Worm (Caenorhabditis elegans) whole organism, late embryonic: ENCODE measurements around the gene dhc-3.

Experiments used
- C08G9.2 ChIP-seq: sonication (generic microtip); optimal IDR thresholded peaks from 2 replicates; lab custom pipeline; 2016; ENCODE audit warnings: mild to moderate bottlenecking, missing genetic modification characterization, moderate library complexity, missing compliant biosample characterization
- F13H6.1 ChIP-seq: sonication (generic microtip); optimal IDR thresholded peaks from 2 replicates; lab custom pipeline; 2016; ENCODE audit warnings: missing genetic modification characterization, missing compliant biosample characterization
- K02D7.2 ChIP-seq: sonication (generic microtip); optimal IDR thresholded peaks from 2 replicates; lab custom pipeline; 2017; ENCODE audit warnings: mild to moderate bottlenecking, missing genetic modification characterization, missing compliant biosample characterization
- K09A11.1 ChIP-seq: sonication (generic microtip); optimal IDR thresholded peaks from 2 replicates; lab custom pipeline; 2017; ENCODE audit warnings: antibody characterized with exemption, mild to moderate bottlenecking, missing genetic modification characterization, missing compliant biosample characterization; ENCODE audit not compliant: insufficient read depth
- Y22D7AL.16 ChIP-seq: sonication (generic microtip); optimal IDR thresholded peaks from 2 replicates; lab custom pipeline; 2016; ENCODE audit warnings: missing genetic modification characterization, missing compliant biosample characterization
- ama-1 ChIP-seq: fragments of 150-350 bp; optimal IDR thresholded peaks from 2 replicates; lab custom pipeline; 2014
- ceh-14 ChIP-seq: sonication (generic microtip); optimal IDR thresholded peaks from 2 replicates; lab custom pipeline; 2016; ENCODE audit warnings: missing genotype, missing genetic modification characterization, missing compliant biosample characterization
- ceh-19 ChIP-seq: fragments of 200-800 bp; sonication (Bioruptor generic); optimal IDR thresholded peaks from 2 replicates; lab custom pipeline; 2018; ENCODE audit warnings: mild to moderate bottlenecking, missing genetic modification characterization, missing compliant biosample characterization
- ceh-22 ChIP-seq: sonication (generic microtip); optimal IDR thresholded peaks from 2 replicates; lab custom pipeline; 2017; ENCODE audit warnings: missing biosample characterization, missing genetic modification characterization
- ceh-24 ChIP-seq: sonication (generic microtip); optimal IDR thresholded peaks from 2 replicates; lab custom pipeline; 2016; ENCODE audit warnings: mild to moderate bottlenecking, missing genetic modification characterization, missing compliant biosample characterization
- ceh-30 ChIP-seq: fragments of 150-350 bp; optimal IDR thresholded peaks from 2 replicates; lab custom pipeline; 2014; ENCODE audit warnings: missing biosample characterization, missing genetic modification characterization
- ceh-31 ChIP-seq: sonication (generic microtip); optimal IDR thresholded peaks from 2 replicates; lab custom pipeline; 2016; ENCODE audit warnings: missing genetic modification characterization, missing compliant biosample characterization
- ceh-48 ChIP-seq: sonication (generic microtip); optimal IDR thresholded peaks from 2 replicates; lab custom pipeline; 2016; ENCODE audit warnings: missing genetic modification characterization, inconsistent platforms, missing compliant biosample characterization
- ceh-6 ChIP-seq: fragments of 200-800 bp; sonication (Bioruptor generic); optimal IDR thresholded peaks from 2 replicates; lab custom pipeline; 2018; ENCODE audit warnings: mild to moderate bottlenecking, missing genetic modification characterization, missing compliant biosample characterization
- elt-2 ChIP-seq: sonication (generic microtip); optimal IDR thresholded peaks from 2 replicates; lab custom pipeline; 2016; ENCODE audit warnings: missing genetic modification reagents, missing genetic modification characterization, missing compliant biosample characterization
- elt-4 ChIP-seq: sonication (generic microtip); optimal IDR thresholded peaks from 2 replicates; lab custom pipeline; 2016; ENCODE audit warnings: missing genetic modification characterization, missing compliant biosample characterization
- ets-4 ChIP-seq: sonication (generic microtip); optimal IDR thresholded peaks from 2 replicates; lab custom pipeline; 2016; ENCODE audit warnings: missing genetic modification characterization, missing compliant biosample characterization
- fax-1 ChIP-seq: sonication (generic microtip); optimal IDR thresholded peaks from 2 replicates; lab custom pipeline; 2016; ENCODE audit warnings: missing genotype, missing genetic modification characterization, missing compliant biosample characterization
- gmeb-2 ChIP-seq: sonication (generic microtip); optimal IDR thresholded peaks from 2 replicates; lab custom pipeline; 2016; ENCODE audit warnings: missing genetic modification characterization, inconsistent platforms, missing compliant biosample characterization
- hlh-13 ChIP-seq: fragments of 200-800 bp; sonication (Bioruptor generic); optimal IDR thresholded peaks from 2 replicates; lab custom pipeline; 2018; ENCODE audit warnings: mild to moderate bottlenecking, missing genetic modification characterization, missing compliant biosample characterization
- hlh-30 ChIP-seq: sonication (generic microtip); optimal IDR thresholded peaks from 2 replicates; lab custom pipeline; 2017; ENCODE audit warnings: antibody characterized with exemption, missing genetic modification characterization, missing compliant biosample characterization; ENCODE audit not compliant: insufficient read depth
- hlh-8 ChIP-seq: sonication (generic microtip); optimal IDR thresholded peaks from 2 replicates; lab custom pipeline; 2016; ENCODE audit warnings: missing genotype, missing genetic modification characterization, missing compliant biosample characterization
- lin-11 ChIP-seq: fragments of 200-800 bp; sonication (Bioruptor generic); optimal IDR thresholded peaks from 2 replicates; lab custom pipeline; 2018; ENCODE audit warnings: mild to moderate bottlenecking, missing genetic modification characterization, missing compliant biosample characterization
- madf-2 ChIP-seq: sonication (generic microtip); optimal IDR thresholded peaks from 2 replicates; lab custom pipeline; 2017; ENCODE audit warnings: missing genetic modification characterization, missing compliant biosample characterization
- mec-3 ChIP-seq: sonication (generic microtip); optimal IDR thresholded peaks from 2 replicates; lab custom pipeline; 2016; ENCODE audit warnings: borderline replicate concordance, missing genetic modification characterization, missing compliant biosample characterization
- nhr-11 ChIP-seq: fragments of 150-350 bp; optimal IDR thresholded peaks from 2 replicates; lab custom pipeline; 2014; ENCODE audit warnings: missing biosample characterization, missing genetic modification characterization
- nhr-232 ChIP-seq: sonication (generic microtip); optimal IDR thresholded peaks from 2 replicates; lab custom pipeline; 2016; ENCODE audit warnings: missing genetic modification characterization, missing compliant biosample characterization
- odd-2 ChIP-seq: sonication (generic microtip); optimal IDR thresholded peaks from 2 replicates; lab custom pipeline; 2017; ENCODE audit warnings: antibody characterized with exemption, mild to moderate bottlenecking, missing genetic modification characterization, missing compliant biosample characterization
- pag-3 ChIP-seq: sonication (generic microtip); optimal IDR thresholded peaks from 2 replicates; lab custom pipeline; 2016; ENCODE audit warnings: missing compliant biosample characterization, missing genetic modification characterization, borderline replicate concordance
- pha-2 ChIP-seq: sonication (generic microtip); optimal IDR thresholded peaks from 2 replicates; lab custom pipeline; 2017; ENCODE audit warnings: mild to moderate bottlenecking, missing genetic modification characterization, missing compliant biosample characterization
- pha-4 ChIP-seq: fragments of 150-350 bp; optimal IDR thresholded peaks from 2 replicates; lab custom pipeline; 2018; ENCODE audit warnings: missing biosample characterization, missing genetic modification reagents, missing genetic modification characterization
- pqm-1 ChIP-seq: sonication (generic microtip); optimal IDR thresholded peaks from 2 replicates; lab custom pipeline; 2016; ENCODE audit warnings: missing genetic modification characterization, missing compliant biosample characterization
- pros-1 ChIP-seq: fragments of 150-350 bp; optimal IDR thresholded peaks from 2 replicates; lab custom pipeline; 2014; ENCODE audit warnings: missing biosample characterization, missing genetic modification reagents, missing genetic modification characterization
- rnt-1 ChIP-seq: sonication (generic microtip); optimal IDR thresholded peaks from 2 replicates; lab custom pipeline; 2016; ENCODE audit warnings: missing genetic modification characterization, missing compliant biosample characterization
- sdc-2 ChIP-seq: sonication (generic microtip); optimal IDR thresholded peaks from 2 replicates; lab custom pipeline; 2016; ENCODE audit warnings: missing genotype, missing genetic modification characterization, missing compliant biosample characterization
- sox-4 ChIP-seq: sonication (generic microtip); optimal IDR thresholded peaks from 2 replicates; lab custom pipeline; 2017; ENCODE audit warnings: mild to moderate bottlenecking, missing genetic modification characterization, inconsistent platforms, missing compliant biosample characterization
- syd-9 ChIP-seq: sonication (generic microtip); optimal IDR thresholded peaks from 2 replicates; lab custom pipeline; 2016; ENCODE audit warnings: mild to moderate bottlenecking, missing genetic modification characterization, moderate library complexity, missing compliant biosample characterization
- tbx-2 ChIP-seq: sonication (generic microtip); optimal IDR thresholded peaks from 2 replicates; lab custom pipeline; 2016; ENCODE audit warnings: missing genetic modification characterization, missing compliant biosample characterization
- ttx-3 ChIP-seq: sonication (generic microtip); optimal IDR thresholded peaks from 2 replicates; lab custom pipeline; 2016; ENCODE audit warnings: missing genetic modification reagents, missing genetic modification characterization, missing compliant biosample characterization
- unc-42 ChIP-seq: sonication (generic microtip); optimal IDR thresholded peaks from 2 replicates; lab custom pipeline; 2016; ENCODE audit warnings: missing genotype, missing genetic modification characterization, missing compliant biosample characterization
- unc-86 ChIP-seq: sonication (generic microtip); optimal IDR thresholded peaks from 2 replicates; lab custom pipeline; 2016; ENCODE audit warnings: missing genetic modification characterization, missing compliant biosample characterization
- zip-5 ChIP-seq: sonication (generic microtip); optimal IDR thresholded peaks from 2 replicates; lab custom pipeline; 2016; ENCODE audit warnings: missing genetic modification characterization, missing compliant biosample characterization
- ztf-16 ChIP-seq: sonication (generic microtip); optimal IDR thresholded peaks from 2 replicates; lab custom pipeline; 2017; ENCODE audit warnings: missing genetic modification characterization, missing compliant biosample characterization

The dhc-3 gene

DNA sequence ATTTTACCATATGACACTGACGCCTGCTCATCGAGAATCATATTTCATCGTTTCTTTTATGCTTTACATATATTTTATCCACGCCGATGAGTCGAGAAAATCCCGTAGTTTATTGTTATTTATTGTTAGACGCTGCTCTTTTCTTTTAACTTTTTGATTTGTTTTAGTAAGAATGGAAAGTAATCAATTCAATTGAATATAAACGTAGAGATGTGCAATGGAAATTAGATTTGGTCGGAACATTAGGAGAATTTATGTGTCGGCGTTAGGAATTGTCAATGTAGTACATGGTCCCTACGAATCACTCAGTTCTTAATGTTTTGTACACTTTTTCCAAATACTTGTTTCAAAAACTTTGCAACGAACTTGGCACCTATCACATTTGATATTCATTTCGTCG lies 26.5 kb downstream of the dhc-3 start:
- TF ChIP-seq pqm-1 (no peak), unc-42 (tag; lab: Kevin White, UChicago) (peak; percentile 94)

DNA sequence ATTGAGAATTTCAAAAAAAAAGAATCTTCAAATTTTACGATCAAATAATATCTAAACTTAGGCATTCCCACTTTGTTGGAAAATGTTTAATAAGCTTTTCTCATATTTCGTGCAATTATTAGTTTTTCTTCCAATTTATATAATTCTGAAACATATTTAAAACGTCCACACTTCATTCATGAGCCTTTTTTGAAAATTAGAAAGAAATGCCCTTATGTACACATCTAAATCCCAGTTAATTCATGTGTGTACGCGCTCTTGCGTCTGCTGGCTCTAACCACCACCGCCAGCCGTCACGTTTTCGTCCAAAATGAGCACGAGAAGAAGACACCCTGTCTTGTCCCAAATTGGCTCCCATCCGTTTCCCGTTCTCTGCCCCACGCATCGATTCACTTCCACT lies 27.8 kb downstream of the dhc-3 start:
- no peak for TF ChIP-seq ets-4 (tag; lab: Kevin White, UChicago)
- TF ChIP-seq hlh-30 (tag; lab: Kevin White, UChicago) = peak; percentile 15
- TF ChIP-seq unc-42 (tag; lab: Kevin White, UChicago) = peak; percentile 22
- TF ChIP-seq, all 69 proteins: peak for 2

DNA sequence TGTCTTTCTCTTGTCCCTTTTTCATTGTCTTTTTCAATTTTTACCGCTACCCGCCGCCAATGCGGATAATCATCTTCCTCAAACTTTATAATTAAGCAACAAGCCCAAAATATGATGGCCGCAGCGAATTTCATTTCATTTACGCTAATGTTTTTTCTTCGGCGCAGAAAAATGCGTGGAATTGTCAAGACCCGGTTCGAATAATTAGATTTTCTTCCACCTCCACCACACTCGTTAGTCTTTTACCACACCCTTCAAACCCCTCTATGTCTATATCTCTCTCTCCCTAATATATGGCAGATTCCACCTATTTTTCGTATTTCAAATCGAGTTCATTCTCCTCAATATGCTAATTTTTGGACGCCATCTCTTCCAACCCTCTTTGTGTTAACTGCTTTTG lies 31.7 kb downstream of the dhc-3 start:
- TF ChIP-seq rnt-1 (no peak), ztf-16 (tag; lab: Kevin White, UChicago) (no peak), unc-42 (tag; lab: Kevin White, UChicago) (peak; percentile 74), ceh-31 (tag; lab: Kevin White, UChicago) (peak; percentile 0), pha-2 (tag; lab: Kevin White, UChicago) (no peak), ceh-14 (tag; lab: Kevin White, UChicago) (peak; percentile 32), ceh-19 (GFP tag; lab: Kevin White, UChicago) (no peak)
- TF ChIP-seq, all 69 proteins: peak for 3

DNA sequence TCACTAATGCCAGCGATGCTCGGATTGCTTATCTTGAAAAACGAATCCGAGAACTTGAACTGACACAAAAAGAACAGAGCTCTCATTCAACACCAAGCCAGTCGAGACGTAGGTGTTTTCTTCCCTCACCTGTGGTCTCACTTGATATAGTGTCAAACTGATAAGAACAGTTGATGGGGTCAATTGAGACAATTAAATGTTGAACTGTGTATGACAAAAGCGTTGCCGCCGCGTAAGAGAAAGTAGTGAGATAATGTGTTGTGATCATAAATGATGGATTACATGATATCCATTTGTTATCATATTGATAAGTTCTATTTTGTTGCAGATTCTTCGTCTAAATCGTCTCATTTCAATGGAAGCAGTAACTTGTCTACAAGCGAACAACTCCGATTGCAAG lies 34.9 kb downstream of the dhc-3 start:
- no peak for TF ChIP-seq lin-11 (tag; lab: Kevin White, UChicago)
- TF ChIP-seq elt-2 (tag; lab: Kevin White, UChicago) = peak; percentile 23
- no peak for TF ChIP-seq ama-1
- TF ChIP-seq, all 69 proteins: peak for 1

DNA sequence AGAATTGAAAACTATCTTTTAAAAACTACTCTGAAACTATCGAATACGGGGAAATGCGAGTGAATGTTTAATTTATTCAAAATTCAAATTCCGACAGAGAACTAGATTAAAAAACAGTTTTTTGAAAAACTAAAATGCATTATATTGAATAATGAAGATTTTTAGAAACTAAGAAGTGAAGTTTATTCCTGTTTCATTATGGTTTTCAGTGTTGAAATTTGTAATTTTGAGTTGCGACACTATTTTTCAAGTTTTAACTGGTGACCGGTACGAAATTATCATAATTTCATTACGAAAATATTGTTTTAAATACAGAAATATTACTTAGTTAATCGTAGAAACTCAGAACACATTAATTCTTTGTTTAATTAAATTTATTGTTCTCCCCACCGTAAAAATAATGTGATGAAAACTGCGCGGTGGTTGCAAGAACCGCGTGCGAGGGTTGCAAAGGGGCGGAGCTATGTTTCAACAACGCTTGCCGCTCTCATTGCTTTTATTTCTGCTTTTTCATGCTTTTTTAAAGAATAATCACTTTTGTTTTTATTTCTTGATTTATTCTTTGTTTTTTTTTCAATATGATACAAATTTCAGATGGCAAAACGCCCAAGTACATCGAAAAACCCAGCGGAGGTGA lies 37.5 kb downstream of the dhc-3 start, which contains the start of gene him-17:
Gene him-17, plus strand, starts transcription at position 595 of the 637 bp plus-strand sequence.
- TF ChIP-seq ets-4 (tag; lab: Kevin White, UChicago) = no peak
- TF ChIP-seq gmeb-2 = peak; percentile 27
- TF ChIP-seq pha-4 (tag; lab: Kevin White, UChicago) = no peak
- no peak for TF ChIP-seq ceh-22 (tag; lab: Kevin White, UChicago)
- TF ChIP-seq F13H6.1 (tag; lab: Kevin White, UChicago) = no peak
- no peak for TF ChIP-seq syd-9 (tag; lab: Kevin White, UChicago)
- TF ChIP-seq C08G9.2 = peak; percentile 51
- peak; percentile 47 for TF ChIP-seq odd-2 (tag; lab: Kevin White, UChicago)
- TF ChIP-seq ceh-48 (tag; lab: Kevin White, UChicago) = no peak
- peak; percentile 27 for TF ChIP-seq unc-86 (tag; lab: Kevin White, UChicago)
- no peak for TF ChIP-seq ceh-6 (GFP tag; lab: Kevin White, UChicago)
- TF ChIP-seq nhr-232 (tag; lab: Kevin White, UChicago) = no peak
- no peak for TF ChIP-seq nhr-11 (tag; lab: Kevin White, UChicago)
- TF ChIP-seq madf-2 (tag; lab: Kevin White, UChicago) = peak; percentile 20
- TF ChIP-seq zip-5 (tag; lab: Kevin White, UChicago) = no peak
- TF ChIP-seq pha-2 (tag; lab: Kevin White, UChicago) = peak; percentile 70
- no peak for TF ChIP-seq elt-4
- TF ChIP-seq tbx-2 (tag; lab: Kevin White, UChicago) = peak; percentile 52
- peak; percentile 65 for TF ChIP-seq elt-2 (tag; lab: Kevin White, UChicago)
- TF ChIP-seq pros-1 (tag; lab: Kevin White, UChicago) = no peak
- TF ChIP-seq mec-3 (tag; lab: Kevin White, UChicago) = no peak
- TF ChIP-seq ceh-31 (tag; lab: Kevin White, UChicago) = peak; percentile 69
- no peak for TF ChIP-seq sdc-2
- no peak for TF ChIP-seq rnt-1
- peak; percentile 15 for TF ChIP-seq fax-1 (tag; lab: Kevin White, UChicago)
- no peak for TF ChIP-seq ceh-30
- no peak for TF ChIP-seq pag-3
- no peak for TF ChIP-seq hlh-8 (tag; lab: Kevin White, UChicago)
- TF ChIP-seq K09A11.1 (tag; lab: Kevin White, UChicago) = peak; percentile 34
- no peak for TF ChIP-seq ztf-16 (tag; lab: Kevin White, UChicago)
- TF ChIP-seq K02D7.2 (tag; lab: Kevin White, UChicago) = no peak
- TF ChIP-seq Y22D7AL.16 = no peak
- no peak for TF ChIP-seq sox-4 (tag; lab: Kevin White, UChicago)
- TF ChIP-seq lin-11 (tag; lab: Kevin White, UChicago) = peak; percentile 42
- peak; percentile 64 for TF ChIP-seq ttx-3 (tag; lab: Kevin White, UChicago)
- no peak for TF ChIP-seq hlh-13 (GFP tag; lab: Kevin White, UChicago)
- TF ChIP-seq ceh-24 (tag; lab: Kevin White, UChicago) = no peak
- TF ChIP-seq pqm-1 = no peak
